Fruit fly (Drosophila melanogaster) whole organism, pupa: ENCODE data around the gene Chrac-16.
A peak's percentile ranks its signal among the peaks of the same experiment; 100 is the strongest.

ENCODE experiments used
- CG10348 ChIP-seq: fragments of 200-800 bp; sonication (Bioruptor generic); IDR thresholded peaks from 2 replicates; pipeline ENCODE4 v1.3.6; 2022; ENCODE audit warnings: missing biosample characterization, missing genetic modification characterization
- CG13204 ChIP-seq: fragments of 200-800 bp; sonication (Bioruptor generic); optimal IDR thresholded peaks from 2 replicates; lab custom pipeline; 2018; ENCODE audit warnings: missing biosample characterization, mild to moderate bottlenecking, missing genetic modification characterization, moderate library complexity
- CG8159 ChIP-seq: fragments of 200-800 bp; sonication (Bioruptor generic); optimal IDR thresholded peaks from 3 replicates; lab custom pipeline; 2018; ENCODE audit warnings: missing biosample characterization, mild to moderate bottlenecking, missing genetic modification characterization, moderate library complexity
- EcR ChIP-seq: fragments of 200-800 bp; sonication (Bioruptor generic); optimal IDR thresholded peaks from 3 replicates; lab custom pipeline; 2019; ENCODE audit warnings: missing biosample characterization, missing genetic modification characterization, mild to moderate bottlenecking, moderate library complexity, missing genetic modification reagents
- Pif1A ChIP-seq: fragments of 200-800 bp; sonication (Bioruptor generic); optimal IDR thresholded peaks from 3 replicates; lab custom pipeline; 2016; ENCODE audit warnings: missing biosample characterization, missing genetic modification characterization
- Snoo ChIP-seq: fragments of 200-800 bp; sonication (Bioruptor generic); optimal IDR thresholded peaks from 3 replicates; lab custom pipeline; 2017; ENCODE audit warnings: missing biosample characterization, mild to moderate bottlenecking, missing genetic modification characterization, inconsistent platforms

- TF ChIP-seq Pif1A (GFP tag; lab: Kevin White, UChicago) (peak; percentile 88), CG8159 (tag; lab: Kevin White, UChicago) (no peak), CG10348 (GFP tag; lab: Robert Waterston, UW) (no peak), CG13204 (no peak), Snoo (tag; lab: Kevin White, UChicago) (no peak), EcR (GFP tag; lab: Kevin White, UChicago) (peak; percentile 39)
These were observed 14.0 kb downstream of the Chrac-16 start, which contains the start of gene fw for dm6 chrX:12003437-12004394.
